Worm (Caenorhabditis elegans): ENCODE data around the gene aly-2.
A peak's percentile ranks its signal among the peaks of the same experiment; 100 is the strongest.

DNA sequence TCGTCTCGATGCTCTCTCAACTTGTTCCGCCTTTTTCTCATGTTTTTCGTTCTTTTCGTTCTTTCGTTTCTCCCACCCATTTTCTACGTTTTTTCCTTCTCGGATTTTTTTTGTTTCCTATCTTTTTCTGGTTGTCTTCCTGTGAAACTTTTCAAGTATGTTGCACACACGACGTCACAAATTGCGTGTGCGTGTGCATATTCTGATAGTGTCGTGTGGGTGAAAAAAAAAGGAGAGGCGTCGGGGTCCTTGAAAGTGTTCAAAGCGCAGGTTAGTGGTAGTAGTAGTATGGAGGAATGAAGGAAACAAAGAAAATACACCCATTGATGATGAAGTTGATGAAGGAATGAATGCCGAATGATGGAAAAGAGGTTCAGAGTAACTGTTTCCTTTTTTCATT is 22.5 kb downstream of the aly-2 start:
- no peak for TF ChIP-seq nhr-77 (tag; optimal IDR thresholded peaks at IDR 0.05)
- no peak for TF ChIP-seq ztf-11 (tag; optimal IDR thresholded peaks at IDR 0.05)
- no peak for TF ChIP-seq unc-62 (GFP tag; optimal IDR thresholded peaks at IDR 0.05)
- no peak for TF ChIP-seq ZK546.5 (tag; optimal IDR thresholded peaks at IDR 0.05)
- TF ChIP-seq ceh-82 (tag; optimal IDR thresholded peaks at IDR 0.05) = no peak
- TF ChIP-seq unc-55 (GFP tag; optimal IDR thresholded peaks at IDR 0.05) = peak; percentile 11
- no peak for TF ChIP-seq unc-39 (tag; optimal IDR thresholded peaks at IDR 0.05)
- TF ChIP-seq nhr-11 (tag; optimal IDR thresholded peaks at IDR 0.05) = no peak
- no peak for TF ChIP-seq R02D3.7 (tag; optimal IDR thresholded peaks at IDR 0.05)
- no peak for TF ChIP-seq lin-39 (tag; optimal IDR thresholded peaks at IDR 0.05)
- TF ChIP-seq nhr-25 (tag; optimal IDR thresholded peaks at IDR 0.05) = no peak
